Fruit fly (Drosophila melanogaster) S2 (cell line): Measurements from ENCODE around the gene Gclm.

ENCODE experiments used
- CG8478 ChIP-seq: fragments of >200 bp; optimal IDR thresholded peaks from 2 replicates; lab custom pipeline; 2018
- CTCF ChIP-seq, 2 experiments: fragments of >200 bp; optimal IDR thresholded peaks; 2 replicates each; lab custom pipeline; 2018

- TF ChIP-seq CG8478 (lab: Kevin White, UChicago): no peak
- peak in 1 of 2 experiments; percentile 21 for TF ChIP-seq CTCF (optimal IDR thresholded peaks at IDR 0.05; lab: Kevin White, UChicago)
These were observed 34.5 kb upstream of the Gclm start, which contains the start of gene wge for dm6 chr3R:22720808-22721306.
